Worm (Caenorhabditis elegans) whole organism, mixed stage, embryonic: ENCODE data around the gene vps-54.
A peak's percentile ranks its signal among the peaks of the same experiment; 100 is the strongest.

Experiments used
- M03D4.4 ChIP-seq: sonication (generic microtip); optimal IDR thresholded peaks from 2 replicates; lab custom pipeline; 2017; ENCODE audit warnings: mild to moderate bottlenecking, missing genetic modification characterization, missing compliant biosample characterization
- bed-3 ChIP-seq: fragments of 200-800 bp; sonication (Bioruptor generic); optimal IDR thresholded peaks from 3 replicates; lab custom pipeline; 2018; ENCODE audit warnings: mild to moderate bottlenecking, missing genetic modification characterization, moderate library complexity, missing compliant biosample characterization
- blmp-1 ChIP-seq: fragments of 150-350 bp; optimal IDR thresholded peaks from 2 replicates; lab custom pipeline; 2014; ENCODE audit warnings: missing biosample characterization, missing genetic modification characterization
- ceh-39 ChIP-seq: fragments of 150-350 bp; optimal IDR thresholded peaks from 2 replicates; lab custom pipeline; 2014; ENCODE audit warnings: missing biosample characterization, missing genetic modification characterization
- ceh-43 ChIP-seq: fragments of 200-800 bp; sonication (Bioruptor generic); optimal IDR thresholded peaks from 2 replicates; lab custom pipeline; 2018; ENCODE audit warnings: mild to moderate bottlenecking, missing genetic modification characterization, moderate library complexity, missing compliant biosample characterization
- ceh-83 ChIP-seq: fragments of 200-800 bp; sonication (Bioruptor generic); optimal IDR thresholded peaks from 2 replicates; lab custom pipeline; 2018; ENCODE audit warnings: mild to moderate bottlenecking, missing genetic modification characterization, missing compliant biosample characterization
- ces-1 ChIP-seq: fragments of 150-350 bp; optimal IDR thresholded peaks from 2 replicates; lab custom pipeline; 2014; ENCODE audit warnings: missing biosample characterization, missing genetic modification reagents, missing genetic modification characterization
- cnd-1 ChIP-seq: fragments of 200-800 bp; sonication (Bioruptor generic); optimal IDR thresholded peaks from 2 replicates; lab custom pipeline; 2018; ENCODE audit warnings: mild to moderate bottlenecking, missing genetic modification characterization, missing compliant biosample characterization
- drap-1 ChIP-seq: fragments of 200-800 bp; sonication (Bioruptor generic); optimal IDR thresholded peaks from 3 replicates; lab custom pipeline; 2018; ENCODE audit warnings: mild to moderate bottlenecking, missing genetic modification characterization, missing compliant biosample characterization
- elt-1 ChIP-seq: sonication (generic microtip); optimal IDR thresholded peaks from 2 replicates; lab custom pipeline; 2017; ENCODE audit warnings: missing genetic modification characterization, mild to moderate bottlenecking, missing compliant biosample characterization, antibody characterized with exemption, moderate library complexity, borderline replicate concordance; ENCODE audit not compliant: insufficient read depth
- elt-3 ChIP-seq: fragments of 150-350 bp; optimal IDR thresholded peaks from 2 replicates; lab custom pipeline; 2014; ENCODE audit warnings: missing biosample characterization, missing genetic modification characterization
- flh-1 ChIP-seq: fragments of 200-800 bp; sonication (Bioruptor generic); optimal IDR thresholded peaks from 2 replicates; lab custom pipeline; 2018; ENCODE audit warnings: mild to moderate bottlenecking, missing genetic modification characterization, moderate library complexity, missing compliant biosample characterization
- ham-2 ChIP-seq: fragments of 200-800 bp; sonication (Bioruptor generic); optimal IDR thresholded peaks from 2 replicates; lab custom pipeline; 2018; ENCODE audit warnings: mild to moderate bottlenecking, missing genetic modification characterization, missing compliant biosample characterization
- hlh-1 ChIP-seq: fragments of 150-350 bp; optimal IDR thresholded peaks from 2 replicates; lab custom pipeline; 2014; ENCODE audit warnings: missing biosample characterization, missing genetic modification reagents, missing genetic modification characterization
- lin-13 ChIP-seq: fragments of 150-350 bp; optimal IDR thresholded peaks from 2 replicates; lab custom pipeline; 2014; ENCODE audit warnings: missing biosample characterization, missing genetic modification characterization
- lin-32 ChIP-seq: fragments of 200-800 bp; sonication (Bioruptor generic); optimal IDR thresholded peaks from 2 replicates; lab custom pipeline; 2018; ENCODE audit warnings: mild to moderate bottlenecking, missing genetic modification characterization, missing compliant biosample characterization
- lsy-2 ChIP-seq: fragments of 150-350 bp; optimal IDR thresholded peaks from 2 replicates; lab custom pipeline; 2014; ENCODE audit warnings: missing biosample characterization, missing genetic modification characterization
- mab-5 ChIP-seq: fragments of 150-350 bp; optimal IDR thresholded peaks from 2 replicates; lab custom pipeline; 2014; ENCODE audit warnings: missing biosample characterization, missing genetic modification characterization
- mep-1 ChIP-seq: fragments of 150-350 bp; optimal IDR thresholded peaks from 2 replicates; lab custom pipeline; 2017; ENCODE audit warnings: missing biosample characterization, missing genetic modification reagents, missing genetic modification characterization, inconsistent platforms
- mls-2 ChIP-seq: sonication (generic microtip); optimal IDR thresholded peaks from 2 replicates; lab custom pipeline; 2016; ENCODE audit warnings: mild to moderate bottlenecking, missing genetic modification characterization, moderate library complexity, missing compliant biosample characterization
- nhr-12 ChIP-seq: fragments of 150-350 bp; optimal IDR thresholded peaks from 2 replicates; lab custom pipeline; 2014; ENCODE audit warnings: missing biosample characterization, missing genetic modification characterization
- nhr-2 ChIP-seq: fragments of 150-350 bp; optimal IDR thresholded peaks from 2 replicates; lab custom pipeline; 2014; ENCODE audit warnings: missing biosample characterization, missing genetic modification characterization
- nhr-237 ChIP-seq: fragments of 150-350 bp; optimal IDR thresholded peaks from 2 replicates; lab custom pipeline; 2014; ENCODE audit warnings: missing biosample characterization, missing genetic modification characterization
- nhr-28 ChIP-seq: fragments of 150-350 bp; optimal IDR thresholded peaks from 2 replicates; lab custom pipeline; 2014; ENCODE audit warnings: missing biosample characterization, missing genetic modification characterization
- nhr-76 ChIP-seq: sonication (generic microtip); optimal IDR thresholded peaks from 2 replicates; lab custom pipeline; 2017; ENCODE audit warnings: missing biosample characterization, missing genetic modification characterization
- pha-4 ChIP-seq: fragments of 150-350 bp; optimal IDR thresholded peaks from 2 replicates; lab custom pipeline; 2018; ENCODE audit warnings: missing biosample characterization, missing genetic modification reagents, missing genetic modification characterization
- sem-2 ChIP-seq: fragments of 200-800 bp; sonication (Bioruptor generic); optimal IDR thresholded peaks from 2 replicates; lab custom pipeline; 2018; ENCODE audit warnings: mild to moderate bottlenecking, missing genetic modification characterization, missing compliant biosample characterization
- snpc-4 ChIP-seq: fragments of 150-350 bp; optimal IDR thresholded peaks from 2 replicates; lab custom pipeline; 2014; ENCODE audit warnings: missing biosample characterization, missing genetic modification characterization
- sptf-1 ChIP-seq: sonication (generic microtip); optimal IDR thresholded peaks from 2 replicates; lab custom pipeline; 2017; ENCODE audit warnings: mild to moderate bottlenecking, missing genetic modification characterization, moderate library complexity, missing compliant biosample characterization
- tbx-8 ChIP-seq: fragments of 200-800 bp; sonication (Bioruptor generic); optimal IDR thresholded peaks from 2 replicates; lab custom pipeline; 2018; ENCODE audit warnings: mild to moderate bottlenecking, missing genetic modification characterization, moderate library complexity, missing compliant biosample characterization
- unc-120 ChIP-seq: sonication (generic microtip); optimal IDR thresholded peaks from 2 replicates; lab custom pipeline; 2017; ENCODE audit warnings: missing genetic modification characterization, missing compliant biosample characterization; ENCODE audit not compliant: poor library complexity, severe bottlenecking
- unc-39 ChIP-seq: fragments of 150-350 bp; optimal IDR thresholded peaks from 2 replicates; lab custom pipeline; 2014; ENCODE audit warnings: missing biosample characterization, missing genetic modification characterization
- unc-62 ChIP-seq: fragments of 150-350 bp; optimal IDR thresholded peaks from 2 replicates; lab custom pipeline; 2014; ENCODE audit warnings: missing biosample characterization, missing genetic modification reagents, missing genetic modification characterization
- zip-8 ChIP-seq: fragments of 150-350 bp; optimal IDR thresholded peaks from 2 replicates; lab custom pipeline; 2014; ENCODE audit warnings: missing biosample characterization, missing genetic modification characterization
- ztf-11 ChIP-seq: fragments of 150-350 bp; optimal IDR thresholded peaks from 2 replicates; lab custom pipeline; 2014; ENCODE audit warnings: missing biosample characterization, missing genetic modification characterization

vps-54 gene

ce11 chrV:10580638-10581037 lies 4.4 kb upstream of the vps-54 start:
- TF ChIP-seq mls-2 (tag; lab: Kevin White, UChicago) (no peak), nhr-2 (tag; lab: Kevin White, UChicago) (no peak), ceh-39 (tag; lab: Kevin White, UChicago) (no peak), unc-62 (GFP tag; lab: Kevin White, UChicago) (no peak), lin-13 (tag; lab: Kevin White, UChicago) (no peak), flh-1 (no peak), ham-2 (GFP tag; lab: Kevin White, UChicago) (no peak), hlh-1 (tag; lab: Kevin White, UChicago) (no peak), nhr-12 (tag; lab: Kevin White, UChicago) (no peak), mab-5 (no peak), drap-1 (GFP tag; lab: Kevin White, UChicago) (no peak), elt-3 (tag; lab: Kevin White, UChicago) (no peak), ceh-83 (no peak), elt-1 (tag; lab: Kevin White, UChicago) (no peak), cnd-1 (tag; lab: Kevin White, UChicago) (no peak), lin-32 (GFP tag; lab: Kevin White, UChicago) (no peak), unc-120 (tag; lab: Kevin White, UChicago) (no peak), ceh-43 (GFP tag; lab: Kevin White, UChicago) (no peak)

DNA sequence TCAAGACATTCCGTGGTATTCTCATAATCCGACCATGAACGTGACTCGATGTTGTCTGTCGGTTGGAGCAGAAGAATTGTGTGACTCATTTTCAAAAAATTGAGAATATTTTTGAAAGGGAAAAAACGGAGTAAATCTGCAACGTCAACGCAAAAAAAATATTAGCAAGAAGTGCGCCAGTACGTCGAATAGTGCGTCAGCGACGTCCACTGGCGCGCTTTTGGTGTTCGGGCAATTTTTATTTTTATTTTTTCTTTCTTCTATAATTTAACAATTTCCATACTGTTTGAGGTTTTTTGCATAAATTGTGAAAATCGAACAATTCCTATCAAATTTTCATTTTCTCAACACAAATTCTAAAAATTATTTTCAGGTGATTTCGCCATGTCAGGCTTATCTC lies 2.7 kb upstream of the vps-54 start, which contains the start of the genes erh-1 and lpd-9:
erh-1 (minus strand) TSS at position 204 of the 400 bp plus-strand sequence.
lpd-9 (plus strand) TSS at position 368 of the 400 bp plus-strand sequence.
- TF ChIP-seq M03D4.4 (no peak), unc-120 (tag; lab: Kevin White, UChicago) (no peak), lin-13 (tag; lab: Kevin White, UChicago) (peak; percentile 46), elt-1 (tag; lab: Kevin White, UChicago) (no peak), ztf-11 (tag; lab: Kevin White, UChicago) (no peak), lsy-2 (tag; lab: Kevin White, UChicago) (peak; percentile 66), nhr-28 (tag; lab: Kevin White, UChicago) (no peak), unc-39 (no peak), bed-3 (GFP tag; lab: Kevin White, UChicago) (no peak), nhr-12 (tag; lab: Kevin White, UChicago) (no peak), zip-8 (tag; lab: Kevin White, UChicago) (no peak), mep-1 (tag; lab: Kevin White, UChicago) (peak; percentile 73), cnd-1 (tag; lab: Kevin White, UChicago) (peak; percentile 23), elt-3 (tag; lab: Kevin White, UChicago) (no peak), ceh-39 (tag; lab: Kevin White, UChicago) (no peak), hlh-1 (tag; lab: Kevin White, UChicago) (no peak), blmp-1 (tag; lab: Kevin White, UChicago) (no peak), pha-4 (tag; lab: Kevin White, UChicago) (peak; percentile 79), mls-2 (tag; lab: Kevin White, UChicago) (no peak), mab-5 (no peak), flh-1 (no peak), ceh-43 (GFP tag; lab: Kevin White, UChicago) (no peak), nhr-237 (tag; lab: Kevin White, UChicago) (no peak), ham-2 (GFP tag; lab: Kevin White, UChicago) (no peak), snpc-4 (tag; lab: Kevin White, UChicago) (no peak), nhr-76 (no peak), ceh-83 (no peak), nhr-2 (tag; lab: Kevin White, UChicago) (no peak), tbx-8 (GFP tag; lab: Kevin White, UChicago) (no peak), sem-2 (GFP tag; lab: Kevin White, UChicago) (no peak), lin-32 (GFP tag; lab: Kevin White, UChicago) (no peak), unc-62 (GFP tag; lab: Kevin White, UChicago) (no peak), ces-1 (peak; percentile 22), drap-1 (GFP tag; lab: Kevin White, UChicago) (no peak), sptf-1 (tag; lab: Kevin White, UChicago) (no peak)

DNA sequence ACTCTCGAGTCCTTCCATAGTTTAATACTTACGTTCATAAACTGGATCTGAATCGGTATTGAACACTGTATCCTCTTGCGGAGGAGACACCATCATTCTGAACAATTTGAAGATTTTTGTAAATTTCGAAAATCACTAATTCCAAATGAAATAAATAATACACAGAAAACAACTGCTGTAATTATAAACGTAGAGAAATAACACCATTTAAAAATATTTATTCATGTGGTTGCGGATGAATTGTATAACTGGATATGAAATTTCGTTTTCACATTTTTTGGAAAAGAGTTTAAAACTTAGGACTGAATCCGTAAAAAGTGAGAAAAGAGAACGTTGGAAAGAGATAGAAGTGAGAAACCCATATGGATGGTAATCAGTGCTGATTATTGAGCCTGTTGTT lies 2.0 kb upstream of the vps-54 start, which contains the start of gene mics-1:
mics-1 (minus strand) TSS at position 101 of the 400 bp plus-strand sequence.
- TF ChIP-seq hlh-1 (tag; lab: Kevin White, UChicago), result no peak
